Fruit fly (Drosophila melanogaster) whole organism, embryonic: ENCODE measurements around the gene CG33514.

Experiments
- Atf3 ChIP-seq: fragments of 200-800 bp; sonication (Bioruptor generic); optimal IDR thresholded peaks from 3 replicates; lab custom pipeline; 2016; ENCODE audit warnings: missing biosample characterization, missing genetic modification characterization
- Bgb ChIP-seq: fragments of 200-800 bp; sonication (Bioruptor generic); IDR thresholded peaks from 2 replicates; pipeline ENCODE4 v1.3.6; 2022; ENCODE audit warnings: missing biosample characterization, missing genetic modification characterization; ENCODE audit not compliant: partially characterized antibody
- CG10147 ChIP-seq: fragments of 200-800 bp; sonication (Bioruptor generic); optimal IDR thresholded peaks from 2 replicates; lab custom pipeline; 2019; ENCODE audit warnings: missing biosample characterization, mild to moderate bottlenecking, missing genetic modification characterization, moderate library complexity
- CG11504 ChIP-seq: fragments of 200-800 bp; sonication (Bioruptor generic); optimal IDR thresholded peaks from 3 replicates; lab custom pipeline; 2019; ENCODE audit warnings: missing biosample characterization, mild to moderate bottlenecking, missing genetic modification characterization, moderate library complexity
- CG12769 ChIP-seq: fragments of 200-800 bp; sonication (Bioruptor generic); optimal IDR thresholded peaks from 2 replicates; lab custom pipeline; 2019; ENCODE audit warnings: missing biosample characterization, mild to moderate bottlenecking, missing genetic modification characterization, moderate library complexity
- CG13296 ChIP-seq: fragments of 200-800 bp; sonication (Bioruptor generic); optimal IDR thresholded peaks from 3 replicates; lab custom pipeline; 2018; ENCODE audit warnings: missing biosample characterization, mild to moderate bottlenecking, missing genetic modification characterization
- CG15514 ChIP-seq: fragments of 200-800 bp; sonication (Bioruptor generic); optimal IDR thresholded peaks from 3 replicates; lab custom pipeline; 2017; ENCODE audit warnings: missing biosample characterization, missing genetic modification characterization, mild to moderate bottlenecking, moderate library complexity, missing genetic modification reagents
- CG16779 ChIP-seq: fragments of 200-800 bp; sonication (Bioruptor generic); IDR thresholded peaks from 2 replicates; pipeline ENCODE4 v1.3.6; 2022; ENCODE audit warnings: missing biosample characterization, missing genetic modification characterization
- CG17186 ChIP-seq: fragments of 200-800 bp; sonication (Bioruptor generic); optimal IDR thresholded peaks from 3 replicates; lab custom pipeline; 2017; ENCODE audit warnings: missing biosample characterization, missing genetic modification reagents, missing genetic modification characterization
- CG17361 ChIP-seq: fragments of 200-800 bp; sonication (Bioruptor generic); IDR thresholded peaks from 3 replicates; pipeline ENCODE4 v1.3.6; 2022; ENCODE audit warnings: missing biosample characterization, missing genetic modification characterization
- CG18599 ChIP-seq: fragments of 200-800 bp; sonication (Bioruptor generic); optimal IDR thresholded peaks from 3 replicates; lab custom pipeline; 2017; ENCODE audit warnings: missing biosample characterization, missing genetic modification characterization, mild to moderate bottlenecking, moderate library complexity, missing genetic modification reagents
- CG30431 ChIP-seq: fragments of 200-800 bp; sonication (Bioruptor generic); optimal IDR thresholded peaks from 2 replicates; lab custom pipeline; 2017; ENCODE audit warnings: missing biosample characterization, missing genetic modification characterization
- CG31441 ChIP-seq: fragments of 200-800 bp; sonication (Bioruptor generic); IDR thresholded peaks from 2 replicates; pipeline ENCODE4 v1.3.6; 2022; ENCODE audit warnings: missing biosample characterization, missing genetic modification characterization
- CG34376 ChIP-seq: fragments of 200-800 bp; sonication (Bioruptor generic); optimal IDR thresholded peaks from 2 replicates; lab custom pipeline; 2018; ENCODE audit warnings: missing biosample characterization, mild to moderate bottlenecking, missing genetic modification characterization
- CG6175 ChIP-seq: fragments of 200-800 bp; sonication (Bioruptor generic); IDR thresholded peaks from 3 replicates; pipeline ENCODE4 v1.3.6; 2022; ENCODE audit warnings: missing biosample characterization, missing genetic modification characterization
- CG6254 ChIP-seq: fragments of 200-800 bp; sonication (Bioruptor generic); optimal IDR thresholded peaks from 3 replicates; lab custom pipeline; 2017; ENCODE audit warnings: mild to moderate bottlenecking, missing biosample characterization, missing genetic modification reagents, missing genetic modification characterization
- CG6272 ChIP-seq: fragments of 200-800 bp; sonication (Bioruptor generic); IDR thresholded peaks from 2 replicates; pipeline ENCODE4 v1.3.6; 2022; ENCODE audit warnings: missing biosample characterization, missing genetic modification characterization
- CG6765 ChIP-seq: fragments of 200-800 bp; sonication (Bioruptor generic); optimal IDR thresholded peaks from 3 replicates; lab custom pipeline; 2017; ENCODE audit warnings: missing biosample characterization, mild to moderate bottlenecking, missing genetic modification characterization
- CG8388 ChIP-seq: fragments of 200-800 bp; sonication (Bioruptor generic); optimal IDR thresholded peaks from 2 replicates; lab custom pipeline; 2019; ENCODE audit warnings: missing biosample characterization, mild to moderate bottlenecking, missing genetic modification characterization, moderate library complexity
- CG9932 ChIP-seq: fragments of 200-800 bp; sonication (Bioruptor generic); IDR thresholded peaks from 2 replicates; pipeline ENCODE4 v1.3.6; 2022; ENCODE audit warnings: missing biosample characterization, missing genetic modification characterization
- D ChIP-seq, 2 experiments: fragments of 200-800 bp in 1 of 2; fragments of >200 bp in 1 of 2; sonication (Bioruptor generic) in 1 of 2; optimal IDR thresholded peaks; 2 replicates in 1 of 2; 3 replicates in 1 of 2; lab custom pipeline; 2017; ENCODE audit warnings: mild to moderate bottlenecking in 1 of 2, missing biosample characterization in 1 of 2, missing genetic modification characterization in 1 of 2, missing genetic modification reagents in 1 of 2
- Deaf1 ChIP-seq: fragments of 200-800 bp; optimal IDR thresholded peaks from 3 replicates; lab custom pipeline; 2019; ENCODE audit warnings: missing biosample characterization, mild to moderate bottlenecking, missing genetic modification characterization, moderate library complexity
- Ets97D ChIP-seq: fragments of 200-800 bp; sonication (Bioruptor generic); optimal IDR thresholded peaks from 3 replicates; lab custom pipeline; 2016; ENCODE audit warnings: missing biosample characterization, missing genetic modification characterization
- Fer2 ChIP-seq: fragments of 200-800 bp; sonication (Bioruptor generic); optimal IDR thresholded peaks from 2 replicates; lab custom pipeline; 2018; ENCODE audit warnings: missing biosample characterization, mild to moderate bottlenecking, missing genetic modification characterization, moderate library complexity
- HLHmδ ChIP-seq: fragments of 200-800 bp; sonication (Bioruptor generic); optimal IDR thresholded peaks from 2 replicates; lab custom pipeline; 2018; ENCODE audit warnings: missing biosample characterization, mild to moderate bottlenecking, missing genetic modification characterization, moderate library complexity
- Hmr ChIP-seq: fragments of 200-800 bp; sonication (Bioruptor generic); optimal IDR thresholded peaks from 3 replicates; lab custom pipeline; 2017; ENCODE audit warnings: mild to moderate bottlenecking, missing biosample characterization, missing genetic modification reagents, missing genetic modification characterization
- Jarid2 ChIP-seq: fragments of 200-800 bp; sonication (Bioruptor generic); optimal IDR thresholded peaks from 3 replicates; lab custom pipeline; 2017; ENCODE audit warnings: mild to moderate bottlenecking, missing biosample characterization, missing genetic modification reagents, missing genetic modification characterization
- PHDP ChIP-seq: fragments of 200-800 bp; sonication (Bioruptor generic); optimal IDR thresholded peaks from 3 replicates; lab custom pipeline; 2018; ENCODE audit warnings: missing biosample characterization, mild to moderate bottlenecking, missing genetic modification characterization, moderate library complexity
- Rfx ChIP-seq: fragments of 200-800 bp; sonication (Bioruptor generic); IDR thresholded peaks from 2 replicates; pipeline ENCODE4 v1.3.6; 2022; ENCODE audit warnings: missing biosample characterization, missing genetic modification characterization
- Trl ChIP-seq, 3 experiments: fragments of >200 bp in 2 of 3; fragments of 200-800 bp in 1 of 3; sonication (Bioruptor generic) in 1 of 3; optimal IDR thresholded peaks; 2 replicates in 1 of 3; 3 replicates in 2 of 3; lab custom pipeline; 2016 to 2017; ENCODE audit warnings: missing biosample characterization in 1 of 3, missing genetic modification characterization in 1 of 3
- bbx ChIP-seq: fragments of 200-800 bp; sonication (Bioruptor generic); IDR thresholded peaks from 2 replicates; pipeline ENCODE4 v1.3.6; 2022; ENCODE audit warnings: missing biosample characterization, missing genetic modification characterization; ENCODE audit not compliant: partially characterized antibody
- dm ChIP-seq: fragments of 200-800 bp; sonication (Bioruptor generic); optimal IDR thresholded peaks from 3 replicates; lab custom pipeline; 2016; ENCODE audit warnings: missing biosample characterization, missing genetic modification characterization
- her ChIP-seq: fragments of 200-800 bp; sonication (Bioruptor generic); optimal IDR thresholded peaks from 2 replicates; lab custom pipeline; 2016; ENCODE audit warnings: missing biosample characterization, missing genetic modification characterization
- kah ChIP-seq: fragments of 200-800 bp; sonication (Bioruptor generic); optimal IDR thresholded peaks from 2 replicates; lab custom pipeline; 2018; ENCODE audit warnings: missing biosample characterization, mild to moderate bottlenecking, missing genetic modification characterization
- kni ChIP-seq: fragments of 200-800 bp; sonication (Bioruptor generic); optimal IDR thresholded peaks from 3 replicates; lab custom pipeline; 2017; ENCODE audit warnings: mild to moderate bottlenecking, missing biosample characterization, missing genetic modification reagents, missing genetic modification characterization
- lab ChIP-seq: fragments of 200-800 bp; sonication (Bioruptor generic); optimal IDR thresholded peaks from 3 replicates; lab custom pipeline; 2017; ENCODE audit warnings: missing biosample characterization, missing genetic modification characterization, mild to moderate bottlenecking, moderate library complexity, missing genetic modification reagents
- lov ChIP-seq, 2 experiments: fragments of 200-800 bp in 1 of 2; fragments of >200 bp in 1 of 2; sonication (Bioruptor generic) in 1 of 2; IDR thresholded peaks in 1 of 2; optimal IDR thresholded peaks in 1 of 2; 2 replicates in 1 of 2; 3 replicates in 1 of 2; pipeline versions ENCODE4 v1.3.6 to Lab custom; 2017 to 2022; ENCODE audit warnings: missing biosample characterization in 1 of 2, missing genetic modification characterization in 1 of 2
- salm ChIP-seq: fragments of 200-800 bp; sonication (Bioruptor generic); optimal IDR thresholded peaks from 2 replicates; lab custom pipeline; 2018; ENCODE audit warnings: missing biosample characterization, mild to moderate bottlenecking, missing genetic modification characterization
- scrt ChIP-seq: fragments of 200-800 bp; sonication (Bioruptor generic); optimal IDR thresholded peaks from 2 replicates; lab custom pipeline; 2018; ENCODE audit warnings: missing biosample characterization, mild to moderate bottlenecking, missing genetic modification characterization, moderate library complexity
- sens-2 ChIP-seq: fragments of 200-800 bp; sonication (Bioruptor generic); IDR thresholded peaks from 2 replicates; pipeline ENCODE4 v1.3.6; 2022; ENCODE audit warnings: missing biosample characterization, missing genetic modification characterization
- sna ChIP-seq: fragments of 200-800 bp; sonication (Bioruptor generic); IDR thresholded peaks from 2 replicates; pipeline ENCODE4 v1.3.6; 2022; ENCODE audit warnings: missing biosample characterization, missing genetic modification characterization; ENCODE audit not compliant: partially characterized antibody
- sr ChIP-seq: fragments of 200-800 bp; sonication (Bioruptor generic); IDR thresholded peaks from 3 replicates; pipeline ENCODE4 v1.3.6; 2022; ENCODE audit warnings: missing biosample characterization, missing genetic modification characterization
- tap ChIP-seq: fragments of 200-800 bp; optimal IDR thresholded peaks from 3 replicates; lab custom pipeline; 2019; ENCODE audit warnings: missing biosample characterization, mild to moderate bottlenecking, missing genetic modification characterization, moderate library complexity
- trem ChIP-seq: fragments of 200-800 bp; optimal IDR thresholded peaks from 3 replicates; lab custom pipeline; 2019; ENCODE audit warnings: missing biosample characterization, mild to moderate bottlenecking, missing genetic modification characterization, moderate library complexity
- wek ChIP-seq: fragments of 200-800 bp; sonication (Bioruptor generic); optimal IDR thresholded peaks from 3 replicates; lab custom pipeline; 2018; ENCODE audit warnings: missing biosample characterization, mild to moderate bottlenecking, missing genetic modification characterization, moderate library complexity
- zen2 ChIP-seq: fragments of 200-800 bp; sonication (Bioruptor generic); IDR thresholded peaks from 3 replicates; pipeline ENCODE4 v1.3.6; 2022; ENCODE audit warnings: missing biosample characterization, missing genetic modification characterization; ENCODE audit not compliant: partially characterized antibody

The CG33514 gene

DNA sequence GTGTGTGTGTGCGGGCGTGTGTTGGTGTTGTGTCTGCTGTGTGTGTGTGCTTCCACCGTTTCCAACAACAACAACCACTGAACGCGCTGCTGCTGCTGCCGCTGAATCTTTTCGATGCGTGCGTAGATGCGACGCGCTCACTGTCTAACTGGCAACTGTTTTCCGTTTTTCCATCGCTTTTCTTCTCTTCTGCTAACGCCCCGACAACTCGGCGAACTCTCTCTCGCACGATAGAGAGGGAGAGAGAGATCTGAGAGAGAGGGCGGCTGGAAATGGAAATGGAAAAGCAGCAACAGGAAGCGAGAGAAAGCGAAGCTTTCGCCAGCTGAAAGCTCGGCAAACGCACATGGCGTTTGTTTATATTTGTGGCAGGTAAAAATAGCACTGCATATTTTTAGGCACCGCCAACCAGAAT, 15.0 kb downstream of the CG33514 start, which contains the start of gene DopEcR (continued):
- TF ChIP-seq dm (GFP tag; lab: Kevin White, UChicago) = peak; percentile 61
- peak; percentile 25 for TF ChIP-seq salm (tag; lab: Kevin White, UChicago)
- peak; percentile 20; the same call in 1 of the 2 replicates for TF ChIP-seq Bgb (GFP tag; lab: Robert Waterston, UW)
- peak; percentile 24 for TF ChIP-seq HLHmδ (GFP tag; lab: Kevin White, UChicago)
- peak; percentile 61 for TF ChIP-seq Ets97D (GFP tag; lab: Kevin White, UChicago)
- peak; percentile 31 for TF ChIP-seq CG15514 (GFP tag; lab: Kevin White, UChicago)
- peak; percentile 84 to 90 for TF ChIP-seq Trl (optimal IDR thresholded peaks at IDR 0.05; lab: Kevin White, UChicago)
- peak; percentile 59 for TF ChIP-seq Trl (GFP tag; optimal IDR thresholded peaks at IDR 0.05; lab: Kevin White, UChicago)
- TF ChIP-seq CG8388 = peak; percentile 50
- peak; percentile 53 for TF ChIP-seq CG12769
- peak; percentile 33 for TF ChIP-seq CG11504
- TF ChIP-seq CG16779 (GFP tag; lab: Robert Waterston, UW) = peak; percentile 85
- TF ChIP-seq kni (GFP tag; lab: Kevin White, UChicago) = peak; percentile 14
- no peak for TF ChIP-seq Fer2 (tag; lab: Kevin White, UChicago)
- peak; percentile 23 for TF ChIP-seq trem (tag; lab: Kevin White, UChicago)
- TF ChIP-seq CG30431 (GFP tag; lab: Kevin White, UChicago) = no peak
- peak; percentile 64 for TF ChIP-seq Deaf1 (tag; lab: Kevin White, UChicago)
- peak; percentile 42 for TF ChIP-seq wek (GFP tag; lab: Kevin White, UChicago)
- TF ChIP-seq sr (GFP tag; lab: Robert Waterston, UW) = 0 out of 3 replicates have a peak, but pooled peaks have one; percentile 22
- TF ChIP-seq CG9932 (GFP tag; lab: Robert Waterston, UW) = peak; percentile 9; the same call in 1 of the 2 replicates
- peak; percentile 41 for TF ChIP-seq tap (tag; lab: Kevin White, UChicago)
- no peak for TF ChIP-seq CG17186 (GFP tag; lab: Kevin White, UChicago)
- peak; percentile 33 for TF ChIP-seq CG10147 (GFP tag; lab: Kevin White, UChicago)
- peak; percentile 95 for TF ChIP-seq scrt (GFP tag; lab: Kevin White, UChicago)
- TF ChIP-seq CG17361 (GFP tag; lab: Robert Waterston, UW) = no peak
- no peak for TF ChIP-seq Atf3 (GFP tag; lab: Kevin White, UChicago)
- TF ChIP-seq Rfx = peak; percentile 42
- TF ChIP-seq PHDP (tag; lab: Kevin White, UChicago) = peak; percentile 24
- TF ChIP-seq lab (GFP tag; lab: Kevin White, UChicago) = peak; percentile 51
- TF ChIP-seq CG34376 = peak; percentile 31
- no peak for TF ChIP-seq D (optimal IDR thresholded peaks at IDR 0.05; lab: Kevin White, UChicago)
- TF ChIP-seq D (GFP tag; optimal IDR thresholded peaks at IDR 0.05; lab: Kevin White, UChicago) = peak; percentile 3
- 0 out of 2 replicates have a peak, but pooled peaks have one; percentile 13 for TF ChIP-seq sens-2 (GFP tag; lab: Robert Waterston, UW)
- TF ChIP-seq CG18599 (GFP tag; lab: Kevin White, UChicago) = peak; percentile 40
- TF ChIP-seq CG13296 = peak; percentile 40
- TF ChIP-seq zen2 (GFP tag; lab: Robert Waterston, UW) = peak; percentile 52; the same call in 2 of the 3 replicates
- TF ChIP-seq CG6175 = 0 out of 3 replicates have a peak, but pooled peaks have one; percentile 53
- TF ChIP-seq kah (GFP tag; lab: Kevin White, UChicago) = peak; percentile 15
- peak; percentile 11 for TF ChIP-seq her (GFP tag; lab: Kevin White, UChicago)
- TF ChIP-seq CG6765 (GFP tag; lab: Kevin White, UChicago) = peak; percentile 64
- TF ChIP-seq CG6272 (GFP tag; lab: Robert Waterston, UW) = no peak
- TF ChIP-seq lov (optimal IDR thresholded peaks at IDR 0.05; lab: Kevin White, UChicago) = no peak
- TF ChIP-seq lov (GFP tag; IDR thresholded peaks at IDR 0.05; lab: Robert Waterston, UW) = 0 out of 3 replicates have a peak, but pooled peaks have one; percentile 25
- TF ChIP-seq Jarid2 = peak; percentile 91
- peak; percentile 3 for TF ChIP-seq CG6254 (GFP tag; lab: Kevin White, UChicago)
- peak; percentile 44; the same call in 1 of the 2 replicates for TF ChIP-seq bbx (GFP tag; lab: Robert Waterston, UW)
- no peak; the same call in 1 of the 2 replicates for TF ChIP-seq CG31441
- peak; percentile 43 for TF ChIP-seq Hmr (GFP tag; lab: Kevin White, UChicago)
- peak; percentile 73 for TF ChIP-seq sna (GFP tag; lab: Robert Waterston, UW)
